Worm (Caenorhabditis elegans) whole organism, L3 larva: Measurements from ENCODE around the gene R02E12.12.
A peak's percentile ranks its signal among the peaks of the same experiment; 100 is the strongest.

Source experiments
- ama-1 ChIP-seq: fragments of 150-350 bp; optimal IDR thresholded peaks from 2 replicates; lab custom pipeline; 2018
- ceh-16 ChIP-seq: sonication (generic microtip); optimal IDR thresholded peaks from 2 replicates; lab custom pipeline; 2017; ENCODE audit warnings: missing biosample characterization, missing genetic modification characterization
- lin-39 ChIP-seq: fragments of 150-350 bp; optimal IDR thresholded peaks from 2 replicates; lab custom pipeline; 2018; ENCODE audit warnings: missing biosample characterization, missing genetic modification reagents, missing genetic modification characterization
- nhr-12 ChIP-seq: fragments of 150-350 bp; optimal IDR thresholded peaks from 2 replicates; lab custom pipeline; 2014; ENCODE audit warnings: missing biosample characterization, missing genetic modification characterization
- pha-4 ChIP-seq: fragments of 150-350 bp; optimal IDR thresholded peaks from 2 replicates; lab custom pipeline; 2014; ENCODE audit warnings: missing biosample characterization, missing genetic modification reagents, missing genetic modification characterization
- tbx-2 ChIP-seq: sonication (generic microtip); optimal IDR thresholded peaks from 2 replicates; lab custom pipeline; 2016; ENCODE audit warnings: mild to moderate bottlenecking, missing genetic modification characterization, missing compliant biosample characterization
- zag-1 ChIP-seq: fragments of 150-350 bp; optimal IDR thresholded peaks from 2 replicates; lab custom pipeline; 2014; ENCODE audit warnings: missing biosample characterization, missing genetic modification characterization

DNA sequence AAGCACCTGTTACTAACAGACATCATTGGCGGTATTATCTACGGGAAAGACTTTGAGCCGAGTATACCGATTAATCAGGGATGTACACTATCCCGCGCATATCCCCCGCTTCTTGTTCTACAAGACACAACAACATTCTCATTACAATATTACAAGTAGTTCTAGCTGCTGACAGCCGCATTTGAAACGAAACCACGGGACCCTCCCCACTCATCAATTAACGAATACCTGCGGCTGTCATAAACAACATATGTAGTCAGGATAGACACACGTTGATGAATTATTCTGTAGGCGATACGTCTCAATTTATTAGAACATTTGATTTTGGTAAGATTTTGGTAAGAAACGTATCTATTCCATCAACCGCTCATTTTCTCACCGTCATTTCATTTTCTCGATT is 26.6 kb upstream of the R02E12.12 start:
- TF ChIP-seq nhr-12 (tag; lab: Kevin White, UChicago) (no peak), lin-39 (tag; lab: Kevin White, UChicago) (peak; percentile 8), zag-1 (tag; lab: Kevin White, UChicago) (no peak), pha-4 (tag; lab: Kevin White, UChicago) (no peak), ama-1 (lab: Kevin White, UChicago) (no peak), tbx-2 (no peak), ceh-16 (tag; lab: Kevin White, UChicago) (no peak)
